Worm (Caenorhabditis elegans) whole organism, L1 larva: Measurements from ENCODE around the gene C37C3.18.
A peak's percentile ranks its signal among the peaks of the same experiment; 100 is the strongest.

Experiments
- Y116A8C.19 ChIP-seq: sonication (generic microtip); optimal IDR thresholded peaks from 2 replicates; lab custom pipeline; 2016; ENCODE audit warnings: missing compliant biosample characterization, missing genetic modification characterization, borderline replicate concordance
- blmp-1 ChIP-seq: fragments of 150-350 bp; optimal IDR thresholded peaks from 2 replicates; lab custom pipeline; 2014; ENCODE audit warnings: missing biosample characterization, missing genetic modification characterization
- ceh-8 ChIP-seq: fragments of 200-800 bp; sonication (Bioruptor generic); optimal IDR thresholded peaks from 2 replicates; lab custom pipeline; 2018; ENCODE audit warnings: mild to moderate bottlenecking, missing genetic modification characterization, moderate library complexity, missing compliant biosample characterization
- ceh-82 ChIP-seq, 3 experiments: fragments of 150-350 bp in 1 of 3; sonication (generic microtip) in 2 of 3; optimal IDR thresholded peaks; 2 replicates each; lab custom pipeline; 2014 to 2017; ENCODE audit warnings: missing biosample characterization in 3 of 3, missing genetic modification characterization in 3 of 3
- ceh-90 ChIP-seq: sonication (generic microtip); optimal IDR thresholded peaks from 2 replicates; lab custom pipeline; 2016; ENCODE audit warnings: missing genetic modification characterization, missing compliant biosample characterization
- ces-1 ChIP-seq: fragments of 150-350 bp; optimal IDR thresholded peaks from 2 replicates; lab custom pipeline; 2014; ENCODE audit warnings: missing biosample characterization, missing genetic modification reagents, missing genetic modification characterization
- efl-3 ChIP-seq: fragments of 200-800 bp; sonication (Bioruptor generic); optimal IDR thresholded peaks from 2 replicates; lab custom pipeline; 2018; ENCODE audit warnings: mild to moderate bottlenecking, missing genetic modification characterization, missing compliant biosample characterization
- egl-13 ChIP-seq: sonication (generic microtip); optimal IDR thresholded peaks from 2 replicates; lab custom pipeline; 2016; ENCODE audit warnings: missing genotype, missing genetic modification reagents, missing genetic modification characterization, missing compliant biosample characterization
- egl-27 ChIP-seq, 2 experiments: fragments of 150-350 bp in 1 of 2; sonication (generic microtip); optimal IDR thresholded peaks; 3 replicates each; lab custom pipeline; 2017 to 2018; ENCODE audit warnings: missing biosample characterization in 2 of 2, missing genetic modification characterization in 2 of 2, missing genetic modification reagents in 2 of 2
- elt-3 ChIP-seq, 6 experiments: fragments of 150-350 bp in 1 of 6; sonication (generic microtip); optimal IDR thresholded peaks; 2 replicates each; lab custom pipeline; 2017 to 2018; ENCODE audit warnings: missing biosample characterization in 6 of 6, missing genetic modification characterization in 6 of 6, inconsistent platforms in 1 of 6
- ets-5 ChIP-seq: fragments of 200-800 bp; sonication (Bioruptor generic); IDR thresholded peaks from 2 replicates; pipeline ENCODE4 v1.3.6; 2022; ENCODE audit warnings: missing genetic modification characterization, missing compliant biosample characterization
- fos-1 ChIP-seq: fragments of 150-350 bp; optimal IDR thresholded peaks from 2 replicates; lab custom pipeline; 2014; ENCODE audit warnings: missing biosample characterization, missing genetic modification characterization
- hlh-17 ChIP-seq: fragments of 200-800 bp; sonication (Bioruptor generic); optimal IDR thresholded peaks from 2 replicates; lab custom pipeline; 2018; ENCODE audit warnings: missing genetic modification characterization, mild to moderate bottlenecking, missing compliant biosample characterization, moderate library complexity, borderline replicate concordance
- hlh-4 ChIP-seq: sonication (generic microtip); optimal IDR thresholded peaks from 2 replicates; lab custom pipeline; 2016; ENCODE audit warnings: mild to moderate bottlenecking, missing genetic modification characterization, missing compliant biosample characterization
- hpl-2 ChIP-seq: fragments of 150-350 bp; optimal IDR thresholded peaks from 2 replicates; lab custom pipeline; 2014; ENCODE audit warnings: missing biosample characterization, missing genetic modification reagents, missing genetic modification characterization
- isw-1 ChIP-seq: fragments of 200-800 bp; sonication (Bioruptor generic); IDR thresholded peaks from 2 replicates; pipeline ENCODE4 v1.3.6; 2022; ENCODE audit warnings: missing genetic modification characterization, missing compliant biosample characterization
- lin-13 ChIP-seq: fragments of 150-350 bp; optimal IDR thresholded peaks from 2 replicates; lab custom pipeline; 2014; ENCODE audit warnings: missing biosample characterization, missing genetic modification reagents, missing genetic modification characterization
- lin-14 ChIP-seq: fragments of 200-800 bp; sonication (Bioruptor generic); optimal IDR thresholded peaks from 2 replicates; lab custom pipeline; 2018; ENCODE audit warnings: mild to moderate bottlenecking, missing genetic modification characterization, moderate library complexity, missing compliant biosample characterization
- lin-35 ChIP-seq, 2 experiments: fragments of 150-350 bp; optimal IDR thresholded peaks; 2 replicates each; lab custom pipeline; 2014; ENCODE audit warnings: missing biosample characterization in 2 of 2, missing genetic modification characterization in 2 of 2, missing genetic modification reagents in 2 of 2
- lin-39 ChIP-seq: fragments of 150-350 bp; optimal IDR thresholded peaks from 2 replicates; lab custom pipeline; 2014; ENCODE audit warnings: missing biosample characterization, missing genetic modification reagents, missing genetic modification characterization
- lsy-2 ChIP-seq, 2 experiments: fragments of 150-350 bp; optimal IDR thresholded peaks; 2 replicates each; lab custom pipeline; 2014; ENCODE audit warnings: missing biosample characterization in 2 of 2, missing genetic modification characterization in 2 of 2
- mab-9 ChIP-seq: fragments of 200-800 bp; sonication (Bioruptor generic); IDR thresholded peaks from 2 replicates; pipeline ENCODE4 v1.3.6; 2022; ENCODE audit warnings: missing genetic modification reagents, missing genetic modification characterization, missing compliant biosample characterization
- mdl-1 ChIP-seq, 2 experiments: fragments of 150-350 bp; optimal IDR thresholded peaks; 2 replicates each; lab custom pipeline; 2014 to 2017; ENCODE audit warnings: missing biosample characterization in 2 of 2, missing genetic modification characterization in 2 of 2, inconsistent platforms in 1 of 2
- mep-1 ChIP-seq: fragments of 150-350 bp; optimal IDR thresholded peaks from 2 replicates; lab custom pipeline; 2014; ENCODE audit warnings: missing biosample characterization, missing genetic modification characterization
- nhr-20 ChIP-seq: sonication (generic microtip); optimal IDR thresholded peaks from 2 replicates; lab custom pipeline; 2016; ENCODE audit warnings: mild to moderate bottlenecking, missing genetic modification characterization, missing compliant biosample characterization
- nhr-47 ChIP-seq: sonication (generic microtip); optimal IDR thresholded peaks from 2 replicates; lab custom pipeline; 2016; ENCODE audit warnings: mild to moderate bottlenecking, missing genetic modification characterization, moderate library complexity, missing compliant biosample characterization
- nhr-71 ChIP-seq: sonication (generic microtip); optimal IDR thresholded peaks from 2 replicates; lab custom pipeline; 2016; ENCODE audit warnings: mild to moderate bottlenecking, missing genetic modification characterization, moderate library complexity, missing compliant biosample characterization
- nhr-77 ChIP-seq: fragments of 150-350 bp; optimal IDR thresholded peaks from 2 replicates; lab custom pipeline; 2014; ENCODE audit warnings: missing biosample characterization, missing genetic modification characterization
- nhr-85 ChIP-seq: sonication (generic microtip); peaks from one replicate; lab custom pipeline; 2016; ENCODE audit warnings: missing genetic modification characterization, inconsistent platforms, missing compliant biosample characterization
- pag-3 ChIP-seq: sonication (generic microtip); optimal IDR thresholded peaks from 2 replicates; lab custom pipeline; 2017; ENCODE audit warnings: missing genetic modification characterization, mild to moderate bottlenecking, missing compliant biosample characterization, antibody characterized with exemption, borderline replicate concordance; ENCODE audit not compliant: insufficient read depth
- pax-3 ChIP-seq: fragments of 200-800 bp; sonication (Bioruptor generic); optimal IDR thresholded peaks from 2 replicates; lab custom pipeline; 2018; ENCODE audit warnings: mild to moderate bottlenecking, missing genetic modification characterization, moderate library complexity, missing compliant biosample characterization
- skn-1 ChIP-seq: fragments of 150-350 bp; optimal IDR thresholded peaks from 2 replicates; lab custom pipeline; 2014; ENCODE audit warnings: missing biosample characterization, missing genetic modification characterization
- snpc-4 ChIP-seq: fragments of 150-350 bp; optimal IDR thresholded peaks from 2 replicates; lab custom pipeline; 2014; ENCODE audit warnings: missing biosample characterization, missing genetic modification characterization
- snu-23 ChIP-seq: sonication (generic microtip); optimal IDR thresholded peaks from 2 replicates; lab custom pipeline; 2016; ENCODE audit warnings: missing genetic modification characterization, missing compliant biosample characterization
- sptf-1 ChIP-seq: fragments of 150-350 bp; optimal IDR thresholded peaks from 2 replicates; lab custom pipeline; 2014; ENCODE audit warnings: missing biosample characterization, missing genetic modification characterization
- swsn-7 ChIP-seq: sonication (generic microtip); optimal IDR thresholded peaks from 2 replicates; lab custom pipeline; 2016; ENCODE audit warnings: missing genetic modification characterization, missing compliant biosample characterization
- unc-86 ChIP-seq: sonication (generic microtip); optimal IDR thresholded peaks from 2 replicates; lab custom pipeline; 2016; ENCODE audit warnings: missing genetic modification characterization, missing compliant biosample characterization
- vab-15 ChIP-seq: sonication (generic microtip); optimal IDR thresholded peaks from 2 replicates; lab custom pipeline; 2017; ENCODE audit warnings: missing genotype, mild to moderate bottlenecking, missing genetic modification characterization, missing compliant biosample characterization

The C37C3.18 gene

ce11 chrV:7876881-7877475 is 22.2 kb downstream of the C37C3.18 start, which contains the start of gene F40A3.3 (continued):
- no peak for TF ChIP-seq lin-13 (GFP tag; lab: Kevin White, UChicago)
- TF ChIP-seq hpl-2 (GFP tag; lab: Kevin White, UChicago): no peak
- TF ChIP-seq lin-14 (GFP tag; lab: Kevin White, UChicago): peak; percentile 10
- no peak for TF ChIP-seq elt-3 (tag; optimal IDR thresholded peaks at IDR 0.05; lab: Kevin White, UChicago)
- TF ChIP-seq fos-1 (tag; lab: Kevin White, UChicago): no peak
- TF ChIP-seq pag-3 (tag; lab: Kevin White, UChicago): no peak
- no peak for TF ChIP-seq lin-35 (GFP tag; optimal IDR thresholded peaks at IDR 0.05; lab: Kevin White, UChicago)
- no peak for TF ChIP-seq ets-5 (GFP tag; lab: Robert Waterston, UW)
- TF ChIP-seq Y116A8C.19 (tag; lab: Kevin White, UChicago): no peak
- TF ChIP-seq swsn-7 (tag; lab: Kevin White, UChicago): no peak

- peak in 1 of 2 experiments; percentile 22 for TF ChIP-seq lsy-2 (tag; optimal IDR thresholded peaks at IDR 0.05; lab: Kevin White, UChicago)
- TF ChIP-seq sptf-1 (tag; lab: Kevin White, UChicago): no peak
- TF ChIP-seq snu-23 (GFP tag; lab: Kevin White, UChicago): peak; percentile 31
- TF ChIP-seq lin-35 (GFP tag; optimal IDR thresholded peaks at IDR 0.05; lab: Kevin White, UChicago): peak in 1 of 2 experiments; percentile 12
- TF ChIP-seq snpc-4 (tag; lab: Kevin White, UChicago): no peak
- TF ChIP-seq elt-3 (tag; optimal IDR thresholded peaks at IDR 0.05; lab: Kevin White, UChicago): peak in 5 of 6 experiments; percentile 21 to 75 (median 49)
- TF ChIP-seq hlh-4 (tag; lab: Kevin White, UChicago): no peak
- no peak for TF ChIP-seq pax-3 (tag; lab: Kevin White, UChicago)
- no peak for TF ChIP-seq efl-3 (GFP tag; lab: Kevin White, UChicago)
- TF ChIP-seq nhr-20 (tag; lab: Kevin White, UChicago): peak; percentile 31
- TF ChIP-seq mab-9 (GFP tag; lab: Robert Waterston, UW): no peak
- TF ChIP-seq mdl-1 (tag; optimal IDR thresholded peaks at IDR 0.05; lab: Kevin White, UChicago): no peak
- no peak for TF ChIP-seq unc-86
- TF ChIP-seq mep-1 (tag; lab: Kevin White, UChicago): no peak
- no peak for TF ChIP-seq skn-1 (tag; lab: Kevin White, UChicago)
- peak; percentile 73 for TF ChIP-seq blmp-1
- TF ChIP-seq ceh-90 (tag; lab: Kevin White, UChicago): no peak
- TF ChIP-seq isw-1 (GFP tag; lab: Robert Waterston, UW): no peak
- TF ChIP-seq lin-14 (GFP tag; lab: Kevin White, UChicago): peak; percentile 33
- peak; percentile 85 for TF ChIP-seq nhr-85 (tag; lab: Kevin White, UChicago)
- TF ChIP-seq, all 84 proteins: peak for 8
Observed at ce11 chrV:7878411-7878964, 23.7 kb downstream of the C37C3.18 start, which contains the start of gene F40A3.2. TSS of gene F40A3.2 (plus strand) at chrV:7878914.

- TF ChIP-seq lin-39 (tag; lab: Kevin White, UChicago) (no peak), lsy-2 (tag; optimal IDR thresholded peaks at IDR 0.05; lab: Kevin White, UChicago) (no peak), hlh-17 (GFP tag; lab: Kevin White, UChicago) (no peak), egl-27 (tag; optimal IDR thresholded peaks at IDR 0.05; lab: Kevin White, UChicago) (no peak), snpc-4 (tag; lab: Kevin White, UChicago) (no peak), ceh-82 (tag; optimal IDR thresholded peaks at IDR 0.05; lab: Kevin White, UChicago) (no peak), ces-1 (GFP tag; lab: Kevin White, UChicago) (no peak), lin-14 (GFP tag; lab: Kevin White, UChicago) (peak; percentile 80), pax-3 (tag; lab: Kevin White, UChicago) (no peak), ets-5 (GFP tag; lab: Robert Waterston, UW) (no peak), ceh-8 (no peak), nhr-47 (peak; percentile 36), pag-3 (tag; lab: Kevin White, UChicago) (no peak), nhr-77 (no peak), egl-13 (tag; lab: Kevin White, UChicago) (peak; percentile 52), vab-15 (tag; lab: Kevin White, UChicago) (peak; percentile 17), nhr-71 (tag; lab: Kevin White, UChicago) (peak; percentile 13)
Observed at ce11 chrV:7884441-7884840, 29.6 kb downstream of the C37C3.18 start.
